Fruit fly (Drosophila melanogaster) whole organism: ENCODE results near the gene mRpL2.
A peak's percentile ranks its signal among the peaks of the same experiment; 100 is the strongest.
"Not testable (repeated sequence)": the region's sequence is repeated elsewhere in the genome, so short reads cannot be mapped to it uniquely, and the experiment has no call there.

Experiments used
- CG8478 ChIP-seq: fragments of >200 bp; optimal IDR thresholded peaks from 2 replicates; lab custom pipeline; 2018; ENCODE audit warnings: inconsistent platforms
- Dll ChIP-seq: fragments of >200 bp; optimal IDR thresholded peaks from 2 replicates; lab custom pipeline; 2017
- EcR ChIP-seq, 2 experiments: fragments of >200 bp; optimal IDR thresholded peaks; 2 replicates each; lab custom pipeline; 2017; ENCODE audit warnings: missing biosample characterization in 2 of 2, missing genetic modification characterization in 2 of 2, missing genetic modification reagents in 2 of 2
- pan ChIP-seq: fragments of >200 bp; optimal IDR thresholded peaks from 2 replicates; lab custom pipeline; 2017
- psq ChIP-seq: fragments of >200 bp; optimal IDR thresholded peaks from 2 replicates; lab custom pipeline; 2017
- usp ChIP-seq: fragments of >200 bp; optimal IDR thresholded peaks from 2 replicates; lab custom pipeline; 2017; ENCODE audit warnings: missing biosample characterization, missing genetic modification characterization, mixed read lengths

mRpL2 gene

dm6 chr3L:11134886-11135285, 14.2 kb downstream of the mRpL2 start, which contains the start of gene CG14143:
CG14143 (plus strand) TSS chr3L:11134987.
- TF ChIP-seq Dll (lab: Kevin White, UChicago); pan; EcR (GFP tag; optimal IDR thresholded peaks at IDR 0.05; lab: Kevin White, UChicago): not testable (repeated sequence)

dm6 chr3L:11135846-11136245, 15.2 kb downstream of the mRpL2 start, which contains the start of gene IRSp53:
IRSp53 (plus strand) TSS chr3L:11136049.
- TF ChIP-seq pan (no peak), Dll (lab: Kevin White, UChicago) (no peak), CG8478 (lab: Kevin White, UChicago) (no peak), usp (no peak), EcR (GFP tag; optimal IDR thresholded peaks at IDR 0.05; lab: Kevin White, UChicago) (no peak), psq (lab: Kevin White, UChicago) (no peak)

- TF ChIP-seq psq (lab: Kevin White, UChicago) (no peak), Dll (lab: Kevin White, UChicago) (no peak), pan (no peak), CG8478 (lab: Kevin White, UChicago) (no peak), usp (no peak), EcR (GFP tag; optimal IDR thresholded peaks at IDR 0.05; lab: Kevin White, UChicago) (no peak)
These were observed 15.7 kb downstream of the mRpL2 start for dm6 chr3L:11136349-11136748.

- TF ChIP-seq CG8478 (lab: Kevin White, UChicago) (no peak), psq (lab: Kevin White, UChicago) (no peak), pan (no peak), usp (no peak), Dll (lab: Kevin White, UChicago) (no peak), EcR (GFP tag; optimal IDR thresholded peaks at IDR 0.05; lab: Kevin White, UChicago) (no peak)
These were observed 18.2 kb downstream of the mRpL2 start for dm6 chr3L:11138862-11139261.

- TF ChIP-seq usp (no peak), psq (lab: Kevin White, UChicago) (no peak), CG8478 (lab: Kevin White, UChicago) (no peak), Dll (lab: Kevin White, UChicago) (no peak), EcR (GFP tag; optimal IDR thresholded peaks at IDR 0.05; lab: Kevin White, UChicago) (no peak)
These were observed 24.4 kb downstream of the mRpL2 start for dm6 chr3L:11145065-11145464.

- TF ChIP-seq Dll (lab: Kevin White, UChicago) (no peak), pan (no peak), CG8478 (lab: Kevin White, UChicago) (no peak), usp (no peak), EcR (GFP tag; optimal IDR thresholded peaks at IDR 0.05; lab: Kevin White, UChicago) (no peak), psq (lab: Kevin White, UChicago) (no peak)
These were observed 27.0 kb downstream of the mRpL2 start for dm6 chr3L:11147675-11148074.

dm6 chr3L:11148478-11149251, 28.0 kb downstream of the mRpL2 start:
- no peak for TF ChIP-seq EcR (GFP tag; optimal IDR thresholded peaks at IDR 0.05; lab: Kevin White, UChicago)
- TF ChIP-seq Dll (lab: Kevin White, UChicago), result no peak
- no peak for TF ChIP-seq CG8478 (lab: Kevin White, UChicago)
- TF ChIP-seq pan, result no peak
- TF ChIP-seq psq (lab: Kevin White, UChicago), result no peak
- no peak for TF ChIP-seq usp

dm6 chr3L:11150735-11151287, 30.2 kb downstream of the mRpL2 start, which contains the start of gene CG6216:
CG6216 (minus strand) TSS chr3L:11150785.
- TF ChIP-seq pan (no peak), EcR (GFP tag; optimal IDR thresholded peaks at IDR 0.05; lab: Kevin White, UChicago) (no peak), usp (no peak)

dm6 chr3L:11155380-11155779, 34.7 kb downstream of the mRpL2 start:
- TF ChIP-seq CG8478 (lab: Kevin White, UChicago) (no peak), pan (no peak), usp (no peak), EcR (GFP tag; optimal IDR thresholded peaks at IDR 0.05; lab: Kevin White, UChicago) (no peak), Dll (lab: Kevin White, UChicago) (no peak), psq (lab: Kevin White, UChicago) (no peak)

dm6 chr3L:11164899-11165298, 44.3 kb downstream of the mRpL2 start, which contains the start of gene Alg10:
Alg10 (plus strand) TSS chr3L:11164971.
- TF ChIP-seq EcR (GFP tag; optimal IDR thresholded peaks at IDR 0.05; lab: Kevin White, UChicago) (no peak), usp (no peak), pan (no peak), CG8478 (lab: Kevin White, UChicago) (no peak), psq (lab: Kevin White, UChicago) (no peak), Dll (lab: Kevin White, UChicago) (no peak)

dm6 chr3L:11169299-11170181, 48.9 kb downstream of the mRpL2 start, which contains the start of the genes wls and Adck5:
wls (minus strand) TSS chr3L:11169625.
Adck5 (plus strand) TSS chr3L:11169817.
- TF ChIP-seq pan (peak; percentile 52), EcR (GFP tag; optimal IDR thresholded peaks at IDR 0.05; lab: Kevin White, UChicago) (no peak)
